Worm (Caenorhabditis elegans) whole organism, young adult: ENCODE measurements around the gene Y40A1A.3.

Experiments used
- Y95B8A.8 ChIP-seq: fragments of 200-800 bp; sonication (Bioruptor generic); IDR thresholded peaks from 2 replicates; pipeline ENCODE4 v1.3.6; 2022; ENCODE audit warnings: missing genetic modification reagents, missing genetic modification characterization, missing compliant biosample characterization
- rcor-1 ChIP-seq: fragments of 200-800 bp; sonication (Bioruptor generic); IDR thresholded peaks from 2 replicates; pipeline ENCODE4 v1.3.6; 2022; ENCODE audit warnings: missing genetic modification reagents, missing genetic modification characterization, missing compliant biosample characterization
- unc-130 ChIP-seq: sonication (generic microtip); optimal IDR thresholded peaks from 2 replicates; lab custom pipeline; 2016; ENCODE audit warnings: missing genetic modification reagents, missing genetic modification characterization, missing compliant biosample characterization

DNA sequence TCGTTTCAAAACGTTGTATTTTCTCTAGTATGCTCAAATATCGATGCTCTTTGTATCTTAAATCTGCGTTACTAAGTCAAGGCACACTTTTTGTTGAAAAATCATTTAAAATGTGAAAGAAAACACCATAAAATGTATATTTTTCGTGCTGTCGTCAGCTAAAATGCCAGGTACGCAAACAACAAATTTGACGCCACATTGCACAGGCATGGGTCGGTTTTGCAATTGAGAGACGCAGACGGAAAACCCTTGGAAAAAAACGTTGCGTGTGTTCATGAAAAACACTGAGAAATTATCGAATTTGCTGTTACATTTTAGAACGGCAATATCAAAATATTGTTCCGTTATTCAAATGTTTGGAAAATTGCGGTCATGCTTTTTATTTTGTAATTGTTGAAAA is 33.0 kb downstream of the Y40A1A.3 start:
- TF ChIP-seq rcor-1 (GFP tag; lab: Robert Waterston, UW) (no peak), unc-130 (GFP tag; lab: Kevin White, UChicago) (no peak), Y95B8A.8 (GFP tag; lab: Robert Waterston, UW) (no peak)
